Fruit fly (Drosophila melanogaster) whole organism, embryonic: Measurements from ENCODE around the gene Polr2G.

Source experiments
- Adf1 ChIP-seq: fragments of 200-800 bp; sonication (Bioruptor generic); IDR thresholded peaks from 2 replicates; pipeline ENCODE4 v1.3.6; 2022; ENCODE audit warnings: missing biosample characterization, missing genetic modification characterization
- B-H2 ChIP-seq: fragments of 200-800 bp; sonication (Bioruptor generic); optimal IDR thresholded peaks from 2 replicates; lab custom pipeline; 2018; ENCODE audit warnings: missing biosample characterization, mild to moderate bottlenecking, missing genetic modification characterization
- CG10147 ChIP-seq: fragments of 200-800 bp; sonication (Bioruptor generic); optimal IDR thresholded peaks from 2 replicates; lab custom pipeline; 2019; ENCODE audit warnings: missing biosample characterization, mild to moderate bottlenecking, missing genetic modification characterization, moderate library complexity
- CG10209 ChIP-seq: fragments of 200-800 bp; sonication (Bioruptor generic); optimal IDR thresholded peaks from 3 replicates; lab custom pipeline; 2017; ENCODE audit warnings: missing biosample characterization, mild to moderate bottlenecking, missing genetic modification characterization, missing genetic modification reagents
- CG10462 ChIP-seq: fragments of 200-800 bp; sonication (Bioruptor generic); optimal IDR thresholded peaks from 2 replicates; lab custom pipeline; 2016; ENCODE audit warnings: missing biosample characterization, missing genetic modification characterization
- CG10979 ChIP-seq: fragments of 200-800 bp; sonication (Bioruptor generic); optimal IDR thresholded peaks from 2 replicates; lab custom pipeline; 2018; ENCODE audit warnings: missing biosample characterization, mild to moderate bottlenecking, missing genetic modification characterization, moderate library complexity
- CG11398 ChIP-seq: fragments of 200-800 bp; sonication (Bioruptor generic); optimal IDR thresholded peaks from 2 replicates; lab custom pipeline; 2016; ENCODE audit warnings: missing biosample characterization, missing genetic modification characterization
- CG12744 ChIP-seq: fragments of 200-800 bp; sonication (Bioruptor generic); optimal IDR thresholded peaks from 2 replicates; lab custom pipeline; 2016; ENCODE audit warnings: missing biosample characterization, missing genetic modification characterization
- CG12942 ChIP-seq: fragments of 200-800 bp; sonication (Bioruptor generic); optimal IDR thresholded peaks from 3 replicates; lab custom pipeline; 2016; ENCODE audit warnings: missing biosample characterization, missing genetic modification characterization
- CG13894 ChIP-seq: fragments of 200-800 bp; sonication (Bioruptor generic); optimal IDR thresholded peaks from 3 replicates; lab custom pipeline; 2018; ENCODE audit warnings: missing biosample characterization, mild to moderate bottlenecking, missing genetic modification characterization, moderate library complexity
- CG14050 ChIP-seq: fragments of 200-800 bp; sonication (Bioruptor generic); IDR thresholded peaks from 3 replicates; pipeline ENCODE4 v1.3.6; 2022; ENCODE audit warnings: missing biosample characterization, missing genetic modification characterization
- CG15269 ChIP-seq: fragments of 200-800 bp; sonication (Bioruptor generic); optimal IDR thresholded peaks from 2 replicates; lab custom pipeline; 2018; ENCODE audit warnings: missing biosample characterization, mild to moderate bottlenecking, missing genetic modification characterization, moderate library complexity
- CG1529 ChIP-seq: fragments of 200-800 bp; sonication (Bioruptor generic); optimal IDR thresholded peaks from 3 replicates; lab custom pipeline; 2018; ENCODE audit warnings: missing biosample characterization, missing genetic modification characterization
- CG15514 ChIP-seq: fragments of 200-800 bp; sonication (Bioruptor generic); optimal IDR thresholded peaks from 3 replicates; lab custom pipeline; 2017; ENCODE audit warnings: missing biosample characterization, missing genetic modification characterization, mild to moderate bottlenecking, moderate library complexity, missing genetic modification reagents
- CG1603 ChIP-seq: fragments of 200-800 bp; sonication (Bioruptor generic); optimal IDR thresholded peaks from 2 replicates; lab custom pipeline; 2019; ENCODE audit warnings: missing biosample characterization, mild to moderate bottlenecking, missing genetic modification characterization, moderate library complexity
- CG17612 ChIP-seq: fragments of 200-800 bp; sonication (Bioruptor generic); IDR thresholded peaks from 2 replicates; pipeline ENCODE4 v1.3.6; 2022; ENCODE audit warnings: missing biosample characterization, missing genetic modification characterization
- CG17829 ChIP-seq: fragments of 200-800 bp; optimal IDR thresholded peaks from 2 replicates; lab custom pipeline; 2019; ENCODE audit warnings: missing biosample characterization, mild to moderate bottlenecking, missing genetic modification characterization, moderate library complexity
- CG17912 ChIP-seq: fragments of 200-800 bp; sonication (Bioruptor generic); optimal IDR thresholded peaks from 2 replicates; lab custom pipeline; 2018; ENCODE audit warnings: missing biosample characterization, mild to moderate bottlenecking, missing genetic modification characterization
- CG31224 ChIP-seq: fragments of 200-800 bp; sonication (Bioruptor generic); IDR thresholded peaks from 2 replicates; pipeline ENCODE4 v1.3.6; 2022; ENCODE audit warnings: missing biosample characterization, missing genetic modification characterization
- CG33557 ChIP-seq: fragments of 200-800 bp; sonication (Bioruptor generic); optimal IDR thresholded peaks from 2 replicates; lab custom pipeline; 2019; ENCODE audit warnings: missing biosample characterization, mild to moderate bottlenecking, missing genetic modification characterization, moderate library complexity
- CG4424 ChIP-seq: fragments of 200-800 bp; sonication (Bioruptor generic); optimal IDR thresholded peaks from 3 replicates; lab custom pipeline; 2016; ENCODE audit warnings: missing biosample characterization, missing genetic modification characterization
- CG5180 ChIP-seq: fragments of 200-800 bp; sonication (Bioruptor generic); optimal IDR thresholded peaks from 3 replicates; lab custom pipeline; 2017; ENCODE audit warnings: missing biosample characterization, missing genetic modification characterization, mild to moderate bottlenecking, moderate library complexity, missing genetic modification reagents
- CG6689 ChIP-seq: fragments of 200-800 bp; sonication (Bioruptor generic); IDR thresholded peaks from 2 replicates; pipeline ENCODE4 v1.3.6; 2022; ENCODE audit warnings: missing biosample characterization, missing genetic modification characterization
- CG6791 ChIP-seq: fragments of 200-800 bp; sonication (Bioruptor generic); IDR thresholded peaks from 3 replicates; pipeline ENCODE4 v1.3.6; 2022; ENCODE audit warnings: missing biosample characterization, missing genetic modification characterization; ENCODE audit not compliant: partially characterized antibody
- CG9797 ChIP-seq: fragments of 200-800 bp; sonication (Bioruptor generic); optimal IDR thresholded peaks from 3 replicates; lab custom pipeline; 2018; ENCODE audit warnings: missing biosample characterization, mild to moderate bottlenecking, missing genetic modification characterization
- Camta ChIP-seq: fragments of 200-800 bp; sonication (Bioruptor generic); optimal IDR thresholded peaks from 2 replicates; lab custom pipeline; 2016; ENCODE audit warnings: missing biosample characterization, missing genetic modification characterization
- D19A ChIP-seq: fragments of 200-800 bp; optimal IDR thresholded peaks from 3 replicates; lab custom pipeline; 2019; ENCODE audit warnings: missing biosample characterization, mild to moderate bottlenecking, missing genetic modification characterization, moderate library complexity
- Deaf1 ChIP-seq: fragments of 200-800 bp; optimal IDR thresholded peaks from 3 replicates; lab custom pipeline; 2019; ENCODE audit warnings: missing biosample characterization, mild to moderate bottlenecking, missing genetic modification characterization, moderate library complexity
- Dp ChIP-seq: fragments of 200-800 bp; sonication (Bioruptor generic); optimal IDR thresholded peaks from 2 replicates; lab custom pipeline; 2018; ENCODE audit warnings: missing biosample characterization, mild to moderate bottlenecking, missing genetic modification characterization, moderate library complexity
- E2f2 ChIP-seq: fragments of 200-800 bp; sonication (Bioruptor generic); IDR thresholded peaks from 2 replicates; pipeline ENCODE4 v1.3.6; 2022; ENCODE audit warnings: missing biosample characterization, missing genetic modification characterization
- HmgZ ChIP-seq: fragments of 200-800 bp; sonication (Bioruptor generic); optimal IDR thresholded peaks from 2 replicates; lab custom pipeline; 2018; ENCODE audit warnings: missing biosample characterization, mild to moderate bottlenecking, missing genetic modification characterization
- YL-1 ChIP-seq: fragments of 200-800 bp; sonication (Bioruptor generic); optimal IDR thresholded peaks from 3 replicates; lab custom pipeline; 2017; ENCODE audit warnings: missing biosample characterization, mild to moderate bottlenecking, missing genetic modification characterization
- abd-A ChIP-seq: fragments of 200-800 bp; sonication (Bioruptor generic); optimal IDR thresholded peaks from 3 replicates; lab custom pipeline; 2019; ENCODE audit warnings: missing biosample characterization, mild to moderate bottlenecking, missing genetic modification characterization, moderate library complexity
- bigmax ChIP-seq: fragments of 200-800 bp; sonication (Bioruptor generic); optimal IDR thresholded peaks from 2 replicates; lab custom pipeline; 2018; ENCODE audit warnings: missing biosample characterization, mild to moderate bottlenecking, missing genetic modification characterization
- cwo ChIP-seq: fragments of 200-800 bp; sonication (Bioruptor generic); optimal IDR thresholded peaks from 3 replicates; lab custom pipeline; 2017; ENCODE audit warnings: missing biosample characterization, missing genetic modification characterization, mild to moderate bottlenecking, moderate library complexity, missing genetic modification reagents
- dan ChIP-seq: fragments of 200-800 bp; sonication (Bioruptor generic); IDR thresholded peaks from 2 replicates; pipeline ENCODE4 v1.3.6; 2022; ENCODE audit warnings: missing biosample characterization, missing genetic modification characterization
- grau ChIP-seq: fragments of 200-800 bp; optimal IDR thresholded peaks from 3 replicates; lab custom pipeline; 2019; ENCODE audit warnings: missing biosample characterization, mild to moderate bottlenecking, missing genetic modification characterization, moderate library complexity
- ham ChIP-seq: fragments of 200-800 bp; sonication (Bioruptor generic); IDR thresholded peaks from 2 replicates; pipeline ENCODE4 v1.3.6; 2022; ENCODE audit warnings: missing biosample characterization, missing genetic modification characterization
- hbn ChIP-seq: fragments of 200-800 bp; sonication (Bioruptor generic); IDR thresholded peaks from 2 replicates; pipeline ENCODE4 v1.3.6; 2022; ENCODE audit warnings: missing biosample characterization, missing genetic modification characterization; ENCODE audit not compliant: partially characterized antibody
- jigr1 ChIP-seq: fragments of 200-800 bp; sonication (Bioruptor generic); IDR thresholded peaks from 3 replicates; pipeline ENCODE4 v1.3.6; 2022; ENCODE audit warnings: missing biosample characterization, missing genetic modification characterization
- lilli ChIP-seq: fragments of 200-800 bp; sonication (Bioruptor generic); optimal IDR thresholded peaks from 3 replicates; lab custom pipeline; 2016; ENCODE audit warnings: missing biosample characterization, missing genetic modification characterization
- lov ChIP-seq, 2 experiments: fragments of 200-800 bp in 1 of 2; fragments of >200 bp in 1 of 2; sonication (Bioruptor generic) in 1 of 2; IDR thresholded peaks in 1 of 2; optimal IDR thresholded peaks in 1 of 2; 2 replicates in 1 of 2; 3 replicates in 1 of 2; pipeline versions ENCODE4 v1.3.6 to Lab custom; 2017 to 2022; ENCODE audit warnings: missing biosample characterization in 1 of 2, missing genetic modification characterization in 1 of 2
- oc ChIP-seq: fragments of 200-800 bp; sonication (Bioruptor generic); optimal IDR thresholded peaks from 2 replicates; lab custom pipeline; 2018; ENCODE audit warnings: missing biosample characterization, mild to moderate bottlenecking, missing genetic modification characterization, moderate library complexity
- psq ChIP-seq: fragments of 200-800 bp; sonication (Bioruptor generic); optimal IDR thresholded peaks from 2 replicates; lab custom pipeline; 2017; ENCODE audit warnings: missing biosample characterization, missing genetic modification characterization
- sens ChIP-seq: fragments of 200-800 bp; sonication (Bioruptor generic); peaks from one replicate; lab custom pipeline; 2016; ENCODE audit warnings: missing biosample characterization, missing genetic modification characterization
- sim ChIP-seq: fragments of 200-800 bp; sonication (Bioruptor generic); IDR thresholded peaks from 2 replicates; pipeline ENCODE4 v1.3.6; 2022; ENCODE audit warnings: missing biosample characterization, missing genetic modification characterization
- tx ChIP-seq: fragments of 200-800 bp; sonication (Bioruptor generic); optimal IDR thresholded peaks from 2 replicates; lab custom pipeline; 2016; ENCODE audit warnings: missing biosample characterization, missing genetic modification characterization
- unc-4 ChIP-seq: fragments of 200-800 bp; sonication (Bioruptor generic); IDR thresholded peaks from 2 replicates; pipeline ENCODE4 v1.3.6; 2022; ENCODE audit warnings: missing biosample characterization, missing genetic modification characterization; ENCODE audit not compliant: partially characterized antibody
- vvl ChIP-seq: fragments of 200-800 bp; sonication (Bioruptor generic); IDR thresholded peaks from 2 replicates; pipeline ENCODE4 v1.3.6; 2022; ENCODE audit warnings: missing biosample characterization, missing genetic modification characterization
- wor ChIP-seq: fragments of 200-800 bp; sonication (Bioruptor generic); IDR thresholded peaks from 2 replicates; pipeline ENCODE4 v1.3.6; 2022; ENCODE audit warnings: missing biosample characterization, missing genetic modification characterization
- yki ChIP-seq: fragments of >200 bp; optimal IDR thresholded peaks from 3 replicates; lab custom pipeline; 2018

Polr2G gene

DNA sequence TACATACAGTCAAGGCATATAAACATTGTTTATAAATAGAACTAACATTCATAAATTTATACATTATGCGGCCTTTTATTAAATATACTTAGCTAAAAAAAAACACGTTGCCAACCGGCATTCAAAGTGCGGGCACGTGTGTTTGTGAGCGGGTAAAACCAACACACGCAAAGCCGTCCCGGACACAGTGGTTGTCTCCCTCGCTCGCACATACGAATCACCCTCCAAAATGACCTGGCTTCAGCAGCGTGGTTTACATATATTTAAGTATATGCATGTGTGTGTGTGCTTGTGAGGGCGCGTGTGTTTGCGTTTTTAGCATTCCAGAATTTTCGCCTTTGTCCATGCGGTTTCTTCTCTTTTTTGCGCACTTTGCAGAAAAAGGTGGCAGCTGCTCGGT lies 20.5 kb upstream of the Polr2G start (continued):
- TF ChIP-seq abd-A (tag; lab: Kevin White, UChicago): peak; percentile 68
- TF ChIP-seq CG13894 (tag; lab: Kevin White, UChicago): peak; percentile 10
- TF ChIP-seq CG1529 (GFP tag; lab: Kevin White, UChicago): no peak
- TF ChIP-seq CG10979 (tag; lab: Kevin White, UChicago): no peak
- no peak for TF ChIP-seq Deaf1
- TF ChIP-seq hbn (GFP tag; lab: Robert Waterston, UW): no peak
- TF ChIP-seq CG17829: no peak
- TF ChIP-seq wor: no peak
- TF ChIP-seq CG9797 (GFP tag; lab: Kevin White, UChicago): no peak
- TF ChIP-seq oc (tag; lab: Kevin White, UChicago): peak; percentile 25
- TF ChIP-seq CG10209 (GFP tag; lab: Kevin White, UChicago): no peak
- TF ChIP-seq HmgZ: peak; percentile 57
- TF ChIP-seq CG5180 (GFP tag; lab: Kevin White, UChicago): no peak
- no peak for TF ChIP-seq CG15269 (tag; lab: Kevin White, UChicago)
- TF ChIP-seq CG12942 (GFP tag; lab: Kevin White, UChicago): no peak
- TF ChIP-seq psq (GFP tag; lab: Kevin White, UChicago): no peak
- no peak for TF ChIP-seq CG10147 (GFP tag; lab: Kevin White, UChicago)
- TF ChIP-seq lilli (GFP tag; lab: Kevin White, UChicago): peak; percentile 30
- no peak for TF ChIP-seq jigr1 (GFP tag; lab: Robert Waterston, UW)
- TF ChIP-seq CG17612 (GFP tag; lab: Robert Waterston, UW): no peak
- no peak for TF ChIP-seq tx
- TF ChIP-seq CG31224 (GFP tag; lab: Robert Waterston, UW): no peak
- TF ChIP-seq vvl (GFP tag; lab: Robert Waterston, UW): 0 out of 2 replicates have a peak, but pooled peaks have one; percentile 35
- TF ChIP-seq Adf1 (GFP tag; lab: Robert Waterston, UW): peak; percentile 43; the same call in 1 of the 2 replicates
- no peak for TF ChIP-seq dan (GFP tag; lab: Robert Waterston, UW)
- no peak for TF ChIP-seq bigmax (GFP tag; lab: Kevin White, UChicago)
- TF ChIP-seq CG14050 (GFP tag; lab: Robert Waterston, UW): no peak
- TF ChIP-seq grau (tag; lab: Kevin White, UChicago): no peak
- no peak for TF ChIP-seq CG11398
- no peak for TF ChIP-seq lov (optimal IDR thresholded peaks at IDR 0.05; lab: Kevin White, UChicago)
- TF ChIP-seq lov (GFP tag; IDR thresholded peaks at IDR 0.05; lab: Robert Waterston, UW): no peak
- no peak for TF ChIP-seq CG1603 (tag; lab: Kevin White, UChicago)
- TF ChIP-seq CG4424 (GFP tag; lab: Kevin White, UChicago): no peak
- TF ChIP-seq CG17912 (GFP tag; lab: Kevin White, UChicago): peak; percentile 68
- TF ChIP-seq sim (GFP tag; lab: Robert Waterston, UW): no peak
- no peak for TF ChIP-seq D19A
- TF ChIP-seq CG15514 (GFP tag; lab: Kevin White, UChicago): peak; percentile 9
- no peak for TF ChIP-seq CG6689
- TF ChIP-seq CG6791: 0 out of 3 replicates have a peak, but pooled peaks have one; percentile 6
- TF ChIP-seq unc-4 (GFP tag; lab: Robert Waterston, UW): no peak
- no peak for TF ChIP-seq Camta (GFP tag; lab: Kevin White, UChicago)
- TF ChIP-seq B-H2: peak; percentile 49
- TF ChIP-seq sens: peak; percentile 42
- TF ChIP-seq ham: no peak
- peak; percentile 81 for TF ChIP-seq cwo
- peak; percentile 94 for TF ChIP-seq YL-1 (GFP tag; lab: Kevin White, UChicago)
- TF ChIP-seq CG33557 (GFP tag; lab: Kevin White, UChicago): peak; percentile 8
- peak; percentile 6 for TF ChIP-seq Dp (GFP tag; lab: Kevin White, UChicago)
- no peak for TF ChIP-seq CG10462 (GFP tag; lab: Kevin White, UChicago)
- no peak for TF ChIP-seq yki (lab: Kevin White, UChicago)
- 0 out of 2 replicates have a peak, but pooled peaks have one; percentile 20 for TF ChIP-seq E2f2 (GFP tag; lab: Robert Waterston, UW)
- TF ChIP-seq CG12744 (GFP tag; lab: Kevin White, UChicago): no peak
